Worm (Caenorhabditis elegans): ENCODE measurements around the gene M163.1.

- TF ChIP-seq lin-35 (GFP tag; optimal IDR thresholded peaks at IDR 0.05) (no peak), cebp-1 (GFP tag; IDR thresholded peaks at IDR 0.05) (no peak), cebp-1 (tag; optimal IDR thresholded peaks at IDR 0.05) (peak; percentile 45), hsf-1 (GFP tag; IDR thresholded peaks at IDR 0.05) (no peak), rec-8 (tag; optimal IDR thresholded peaks at IDR 0.05) (no peak), B0035.1 (tag; optimal IDR thresholded peaks at IDR 0.05) (no peak), xnd-1 (tag; optimal IDR thresholded peaks at IDR 0.05) (no peak)
Observed at ce11 chrX:14508823-14509259, 5.2 kb upstream of the M163.1 start.

Data from whole organism, young adult.